Worm (Caenorhabditis elegans) whole organism, L1 larva: ENCODE results near the gene T05H4.4.

ENCODE experiments used
- C04F5.9 ChIP-seq: sonication (generic microtip); optimal IDR thresholded peaks from 2 replicates; lab custom pipeline; 2016; ENCODE audit warnings: missing genetic modification characterization, missing compliant biosample characterization
- aha-1 ChIP-seq: fragments of 150-350 bp; optimal IDR thresholded peaks from 2 replicates; lab custom pipeline; 2014; ENCODE audit warnings: missing biosample characterization, missing genetic modification characterization
- lin-15B ChIP-seq: fragments of 150-350 bp; sonication (generic microtip); optimal IDR thresholded peaks from 3 replicates; lab custom pipeline; 2014; ENCODE audit warnings: missing biosample characterization, missing genetic modification characterization
- snpc-4 ChIP-seq: fragments of 150-350 bp; optimal IDR thresholded peaks from 2 replicates; lab custom pipeline; 2014; ENCODE audit warnings: missing biosample characterization, missing genetic modification characterization
- tlp-1 ChIP-seq: fragments of 150-350 bp; optimal IDR thresholded peaks from 2 replicates; lab custom pipeline; 2014; ENCODE audit warnings: missing biosample characterization, missing genetic modification characterization
- unc-62 ChIP-seq: fragments of 150-350 bp; optimal IDR thresholded peaks from 2 replicates; lab custom pipeline; 2014; ENCODE audit warnings: missing biosample characterization, missing genetic modification reagents, missing genetic modification characterization

DNA sequence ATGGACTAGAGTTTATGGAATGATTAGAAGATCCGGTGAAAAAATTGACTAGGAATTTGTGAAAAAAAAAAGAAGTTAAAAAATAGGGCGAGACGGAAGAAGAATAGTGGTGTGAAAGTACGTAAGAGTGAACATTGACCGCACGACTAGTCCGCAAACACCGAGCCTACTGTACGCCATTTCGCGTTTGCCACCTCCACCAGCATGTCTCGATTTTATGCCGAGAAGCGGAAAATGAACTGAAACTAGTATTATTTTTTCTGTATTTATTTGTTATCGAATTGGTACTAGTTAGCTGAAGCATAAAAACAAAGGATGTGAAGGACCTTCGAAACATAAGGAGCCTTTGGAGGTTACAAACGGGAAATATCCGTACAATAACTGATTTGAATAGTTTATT lies 11.3 kb upstream of the T05H4.4 start:
- TF ChIP-seq C04F5.9 (tag; lab: Kevin White, UChicago), result no peak
- no peak for TF ChIP-seq lin-15B (tag; lab: Kevin White, UChicago)
- TF ChIP-seq tlp-1 (tag; lab: Kevin White, UChicago), result no peak
- no peak for TF ChIP-seq snpc-4 (tag; lab: Kevin White, UChicago)
- TF ChIP-seq unc-62 (GFP tag; lab: Kevin White, UChicago), result no peak
- TF ChIP-seq aha-1, result no peak
